Fruit fly (Drosophila melanogaster) whole organism, wandering third instar larva: Measurements from ENCODE around the gene Bruce.

Experiments
- Abd-B ChIP-seq: fragments of >200 bp; optimal IDR thresholded peaks from 2 replicates; lab custom pipeline; 2017; ENCODE audit warnings: missing biosample characterization, missing genetic modification characterization
- CG32264 ChIP-seq: fragments of 200-800 bp; sonication (Bioruptor generic); optimal IDR thresholded peaks from 2 replicates; lab custom pipeline; 2016; ENCODE audit warnings: missing biosample characterization, missing genetic modification characterization
- CG9705 ChIP-seq: fragments of 200-800 bp; sonication (Bioruptor generic); optimal IDR thresholded peaks from 2 replicates; lab custom pipeline; 2018; ENCODE audit warnings: missing biosample characterization, mild to moderate bottlenecking, missing genetic modification characterization
- CrebA ChIP-seq: fragments of 200-800 bp; sonication (Bioruptor generic); optimal IDR thresholded peaks from 2 replicates; lab custom pipeline; 2016; ENCODE audit warnings: missing biosample characterization, mild to moderate bottlenecking, missing genetic modification characterization, borderline replicate concordance
- Dfd ChIP-seq: fragments of >200 bp; optimal IDR thresholded peaks from 2 replicates; lab custom pipeline; 2017; ENCODE audit warnings: missing biosample characterization, missing genetic modification characterization
- Dif ChIP-seq: fragments of 200-275, 200-300 bp; sonication (Bioruptor generic); optimal IDR thresholded peaks from 2 replicates; lab custom pipeline; 2018; ENCODE audit warnings: missing biosample characterization, missing genetic modification characterization; ENCODE audit not compliant: partially characterized antibody
- GATAd ChIP-seq: sonication (Bioruptor generic); optimal IDR thresholded peaks from 2 replicates; lab custom pipeline; 2016; ENCODE audit warnings: missing biosample characterization, missing genetic modification characterization
- HLH106 ChIP-seq: fragments of 200-800 bp; optimal IDR thresholded peaks from 3 replicates; lab custom pipeline; 2019; ENCODE audit warnings: missing biosample characterization, mild to moderate bottlenecking, missing genetic modification characterization, moderate library complexity
- Hnf4 ChIP-seq: fragments of 200-800 bp; sonication (Bioruptor generic); optimal IDR thresholded peaks from 2 replicates; lab custom pipeline; 2016; ENCODE audit warnings: missing biosample characterization, mild to moderate bottlenecking, missing genetic modification characterization
- Hr78 ChIP-seq: fragments of >200 bp; optimal IDR thresholded peaks from 2 replicates; lab custom pipeline; 2017; ENCODE audit warnings: missing biosample characterization, missing genetic modification characterization
- Hr83 ChIP-seq: fragments of 200-300 bp; sonication (Bioruptor generic); optimal IDR thresholded peaks from 2 replicates; lab custom pipeline; 2016; ENCODE audit warnings: missing biosample characterization, mild to moderate bottlenecking, missing genetic modification characterization, moderate library complexity; ENCODE audit not compliant: poor library complexity, severe bottlenecking
- Jra ChIP-seq: sonication (Bioruptor generic); optimal IDR thresholded peaks from 2 replicates; lab custom pipeline; 2016; ENCODE audit warnings: missing biosample characterization, missing genetic modification characterization
- Mio ChIP-seq: sonication (Bioruptor generic); optimal IDR thresholded peaks from 2 replicates; lab custom pipeline; 2016; ENCODE audit warnings: missing biosample characterization, missing genetic modification characterization
- Myc ChIP-seq: fragments of >200 bp; optimal IDR thresholded peaks from 2 replicates; lab custom pipeline; 2017
- N ChIP-seq: fragments of >200 bp; optimal IDR thresholded peaks from 2 replicates; lab custom pipeline; 2018; ENCODE audit warnings: missing biosample characterization, missing external identifiers, missing genetic modification characterization
- OdsH ChIP-seq: fragments of 200-800 bp; sonication (Bioruptor generic); optimal IDR thresholded peaks from 2 replicates; lab custom pipeline; 2016; ENCODE audit warnings: missing biosample characterization, mild to moderate bottlenecking, missing genetic modification characterization
- Rel ChIP-seq, 2 experiments: fragments of 200-800 bp; sonication (Bioruptor generic) in 1 of 2; optimal IDR thresholded peaks; 2 replicates in 1 of 2; 3 replicates in 1 of 2; lab custom pipeline; 2016 to 2019; ENCODE audit warnings: mild to moderate bottlenecking in 2 of 2, missing biosample characterization in 2 of 2, missing genetic modification characterization in 2 of 2, moderate library complexity in 1 of 2
- Sp1 ChIP-seq: fragments of 200-800 bp; sonication (Bioruptor generic); optimal IDR thresholded peaks from 3 replicates; lab custom pipeline; 2019; ENCODE audit warnings: missing biosample characterization, mild to moderate bottlenecking, missing genetic modification characterization, moderate library complexity
- Vsx2 ChIP-seq: fragments of 200-300, 225-300 bp; sonication (Bioruptor generic); optimal IDR thresholded peaks from 2 replicates; lab custom pipeline; 2018; ENCODE audit warnings: missing biosample characterization, missing genetic modification characterization; ENCODE audit not compliant: partially characterized antibody
- br ChIP-seq: fragments of 200-800 bp; sonication (Bioruptor generic); optimal IDR thresholded peaks from 2 replicates; lab custom pipeline; 2016; ENCODE audit warnings: missing biosample characterization, missing genetic modification characterization
- brk ChIP-seq: fragments of 200-800 bp; sonication (Bioruptor generic); optimal IDR thresholded peaks from 2 replicates; lab custom pipeline; 2016; ENCODE audit warnings: missing biosample characterization, mild to moderate bottlenecking, missing genetic modification characterization
- dl ChIP-seq, 2 experiments: fragments of 175-275, 200-275 bp in 1 of 2; fragments of 200-275 bp in 1 of 2; sonication (Bioruptor generic); optimal IDR thresholded peaks; lab custom pipeline; 2018; ENCODE audit warnings: mild to moderate bottlenecking in 2 of 2, missing biosample characterization in 2 of 2, missing genetic modification characterization in 2 of 2, moderate library complexity in 2 of 2; ENCODE audit not compliant: partially characterized antibody in 2 of 2, insufficient read depth in 1 of 2
- dmrt93B ChIP-seq: fragments of 200-800 bp; sonication (Bioruptor generic); optimal IDR thresholded peaks from 2 replicates; lab custom pipeline; 2018; ENCODE audit warnings: missing biosample characterization, mild to moderate bottlenecking, missing genetic modification characterization
- dsf ChIP-seq: sonication (Bioruptor generic); optimal IDR thresholded peaks from 2 replicates; lab custom pipeline; 2016; ENCODE audit warnings: missing biosample characterization, missing genetic modification characterization, borderline replicate concordance
- ey ChIP-seq: fragments of 200-800 bp; sonication (Bioruptor generic); optimal IDR thresholded peaks from 2 replicates; lab custom pipeline; 2016; ENCODE audit warnings: missing biosample characterization, missing genetic modification characterization
- foxo ChIP-seq, 2 experiments: fragments of 200-800 bp; sonication (Bioruptor generic); optimal IDR thresholded peaks; 2 replicates in 1 of 2; 3 replicates in 1 of 2; lab custom pipeline; 2016 to 2017; ENCODE audit warnings: missing biosample characterization in 2 of 2, missing genetic modification characterization in 2 of 2
- fru ChIP-seq: fragments of 200-800 bp; sonication (Bioruptor generic); optimal IDR thresholded peaks from 3 replicates; lab custom pipeline; 2016; ENCODE audit warnings: missing biosample characterization, mild to moderate bottlenecking, missing genetic modification characterization
- h ChIP-seq: fragments of 200-800 bp; sonication (Bioruptor generic); optimal IDR thresholded peaks from 3 replicates; lab custom pipeline; 2016; ENCODE audit warnings: missing biosample characterization, mild to moderate bottlenecking, missing genetic modification characterization
- jim ChIP-seq: fragments of 175-275, 200-325 bp; sonication (Bioruptor generic); optimal IDR thresholded peaks from 2 replicates; lab custom pipeline; 2016; ENCODE audit warnings: missing biosample characterization, mild to moderate bottlenecking, missing genetic modification characterization
- lola ChIP-seq: fragments of >200 bp; optimal IDR thresholded peaks from 2 replicates; lab custom pipeline; 2017; ENCODE audit warnings: missing biosample characterization, missing genetic modification characterization
- pan ChIP-seq: fragments of >200 bp; optimal IDR thresholded peaks from 2 replicates; lab custom pipeline; 2017
- psq ChIP-seq: fragments of 200-800 bp; sonication (Bioruptor generic); optimal IDR thresholded peaks from 3 replicates; lab custom pipeline; 2017; ENCODE audit warnings: missing biosample characterization, mild to moderate bottlenecking, missing genetic modification characterization, moderate library complexity
- rgr ChIP-seq: fragments of 200-800 bp; sonication (Bioruptor generic); optimal IDR thresholded peaks from 3 replicates; lab custom pipeline; 2016; ENCODE audit warnings: missing biosample characterization, mild to moderate bottlenecking, missing genetic modification characterization
- sage ChIP-seq: fragments of 200-800 bp; sonication (Bioruptor generic); optimal IDR thresholded peaks from 2 replicates; lab custom pipeline; 2016; ENCODE audit warnings: missing biosample characterization, mild to moderate bottlenecking, missing genetic modification characterization
- sv ChIP-seq: fragments of 200-800 bp; sonication (Bioruptor generic); optimal IDR thresholded peaks from 3 replicates; lab custom pipeline; 2016; ENCODE audit warnings: missing biosample characterization, missing genetic modification characterization
- tai ChIP-seq: sonication (Bioruptor generic); optimal IDR thresholded peaks from 2 replicates; lab custom pipeline; 2016; ENCODE audit warnings: missing biosample characterization, missing genetic modification characterization
- usp ChIP-seq: fragments of >200 bp; optimal IDR thresholded peaks from 2 replicates; lab custom pipeline; 2017; ENCODE audit warnings: missing biosample characterization, missing genetic modification characterization
- woc ChIP-seq: sonication (Bioruptor generic); optimal IDR thresholded peaks from 2 replicates; lab custom pipeline; 2016; ENCODE audit warnings: missing biosample characterization, mild to moderate bottlenecking, missing genetic modification characterization

Bruce gene

DNA sequence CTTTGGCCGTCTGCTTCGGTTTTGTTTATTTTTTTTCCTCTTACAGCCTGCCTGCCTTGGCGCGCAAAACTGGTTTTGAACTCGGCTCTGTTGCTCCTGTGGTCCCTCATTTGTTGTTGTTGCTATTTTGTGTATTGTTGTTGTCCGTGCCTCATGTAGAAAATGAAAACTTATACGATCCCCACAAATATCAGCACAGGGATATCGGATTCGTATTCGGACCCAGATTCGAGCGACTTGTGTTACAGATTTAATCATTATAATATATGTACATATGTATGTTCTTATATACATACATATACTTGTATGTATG, 26.2 kb upstream of the Bruce start:
- peak; percentile 5 for TF ChIP-seq Dif (GFP tag; lab: Kevin White, UChicago)
- no peak for TF ChIP-seq brk (GFP tag; lab: Kevin White, UChicago)

- TF ChIP-seq Myc (lab: Kevin White, UChicago) (no peak), usp (no peak), pan (lab: Kevin White, UChicago) (no peak), HLH106 (tag; lab: Kevin White, UChicago) (peak; percentile 94), dsf (GFP tag; lab: Kevin White, UChicago) (peak; percentile 66), sv (GFP tag; lab: Kevin White, UChicago) (peak; percentile 86), CG9705 (GFP tag; lab: Kevin White, UChicago) (peak; percentile 92), OdsH (GFP tag; lab: Kevin White, UChicago) (peak; percentile 94), Hnf4 (GFP tag; lab: Kevin White, UChicago) (peak; percentile 92), Abd-B (GFP tag; lab: Kevin White, UChicago) (no peak), br (peak; percentile 93), Hr83 (GFP tag; lab: Kevin White, UChicago) (peak; percentile 8), Vsx2 (GFP tag; lab: Kevin White, UChicago) (no peak), Hr78 (GFP tag; lab: Kevin White, UChicago) (no peak), Sp1 (GFP tag; lab: Kevin White, UChicago) (peak; percentile 96), Dif (GFP tag; lab: Kevin White, UChicago) (no peak), Rel (GFP tag; optimal IDR thresholded peaks at IDR 0.05; lab: Kevin White, UChicago) (peak; percentile 89), Rel (tag; optimal IDR thresholded peaks at IDR 0.05; lab: Kevin White, UChicago) (peak; percentile 75), lola (GFP tag; lab: Kevin White, UChicago) (no peak), psq (GFP tag; lab: Kevin White, UChicago) (peak; percentile 94), Dfd (GFP tag; lab: Kevin White, UChicago) (peak; percentile 9), brk (GFP tag; lab: Kevin White, UChicago) (peak; percentile 75), h (GFP tag; lab: Kevin White, UChicago) (peak; percentile 95), CrebA (GFP tag; lab: Kevin White, UChicago) (peak; percentile 32), N (GFP tag; lab: Kevin White, UChicago) (no peak), Jra (GFP tag; lab: Kevin White, UChicago) (peak; percentile 88), rgr (GFP tag; lab: Kevin White, UChicago) (peak; percentile 93), foxo (GFP tag; optimal IDR thresholded peaks at IDR 0.05; lab: Kevin White, UChicago) (peak; percentile 43 to 95), fru (GFP tag; lab: Kevin White, UChicago) (peak; percentile 96), Mio (GFP tag; lab: Kevin White, UChicago) (peak; percentile 47), tai (GFP tag; lab: Kevin White, UChicago) (no peak), jim (GFP tag; lab: Kevin White, UChicago) (no peak), ey (peak; percentile 95), sage (GFP tag; lab: Kevin White, UChicago) (peak; percentile 87), woc (GFP tag; lab: Kevin White, UChicago) (peak; percentile 97), dmrt93B (GFP tag; lab: Kevin White, UChicago) (peak; percentile 78), CG32264 (peak; percentile 54), dl (GFP tag; optimal IDR thresholded peaks at IDR 0.05; lab: Kevin White, UChicago; ENCODE audit: insufficient read depth in 1 of 2, partially characterized antibody in 2 of 2) (no peak), GATAd (peak; percentile 46)
Measured at dm6 chr3R:10356563-10357363, 25.6 kb upstream of the Bruce start.
